Worm (Caenorhabditis elegans): ENCODE data around the gene F16B3.2.

Gene F16B3.2

ce11 chrV:1277926-1278325 lies 37.0 kb upstream of the F16B3.2 start:
- TF ChIP-seq jun-1 (tag; optimal IDR thresholded peaks at IDR 0.05) (no peak), aha-1 (tag) (peak; percentile 73), snpc-1.2 (GFP tag; IDR thresholded peaks at IDR 0.05) (no peak)

ce11 chrV:1278529-1278928 lies 36.4 kb upstream of the F16B3.2 start:
- no peak for TF ChIP-seq daf-8 (GFP tag; IDR thresholded peaks at IDR 0.05)
- no peak for TF ChIP-seq nhr-42 (GFP tag; IDR thresholded peaks at IDR 0.05)
- peak; percentile 68 for TF ChIP-seq mdt-29 (GFP tag; IDR thresholded peaks at IDR 0.05)
- no peak for TF ChIP-seq pha-4 (GFP tag; IDR thresholded peaks at IDR 0.05)
- no peak for TF ChIP-seq pha-4 (tag; optimal IDR thresholded peaks at IDR 0.05)
- no peak for TF ChIP-seq nhr-76 (tag; optimal IDR thresholded peaks at IDR 0.05)

- TF ChIP-seq T20F7.1 (GFP tag; optimal IDR thresholded peaks at IDR 0.05) (no peak), madf-5 (GFP tag; IDR thresholded peaks at IDR 0.05) (no peak), mdt-29 (GFP tag; IDR thresholded peaks at IDR 0.05) (no peak), ceh-28 (tag; optimal IDR thresholded peaks at IDR 0.05) (no peak), vab-7 (GFP tag; IDR thresholded peaks at IDR 0.05) (no peak), nhr-42 (GFP tag; IDR thresholded peaks at IDR 0.05) (no peak), R02D3.7 (tag; optimal IDR thresholded peaks at IDR 0.05) (no peak), cey-2 (tag; optimal IDR thresholded peaks at IDR 0.05; ENCODE audit: borderline replicate concordance, insufficient read depth) (no peak), ctbp-1 (GFP tag; IDR thresholded peaks at IDR 0.05) (no peak), nhr-28 (tag; optimal IDR thresholded peaks at IDR 0.05) (peak; percentile 34), nhr-10 (tag; optimal IDR thresholded peaks at IDR 0.05) (no peak), nhr-76 (tag; optimal IDR thresholded peaks at IDR 0.05) (no peak), mdl-1 (tag; optimal IDR thresholded peaks at IDR 0.05) (peak in 1 of 2 experiments; percentile 29), F26F4.8 (GFP tag; conservative IDR thresholded peaks at IDR 0.05) (no peak), saeg-2 (GFP tag; IDR thresholded peaks at IDR 0.05) (no peak), daf-8 (GFP tag; IDR thresholded peaks at IDR 0.05) (no peak), duxl-1 (tag; optimal IDR thresholded peaks at IDR 0.05; ENCODE audit: poor library complexity) (no peak), pha-4 (GFP tag; IDR thresholded peaks at IDR 0.05) (no peak), pha-4 (tag; optimal IDR thresholded peaks at IDR 0.05) (peak; percentile 27), lim-7 (GFP tag; IDR thresholded peaks at IDR 0.05) (no peak), nhr-25 (tag; optimal IDR thresholded peaks at IDR 0.05; ENCODE audit: borderline replicate concordance, insufficient read depth) (peak; percentile 14), tag-97 (GFP tag; IDR thresholded peaks at IDR 0.05) (no peak), snpc-1.2 (GFP tag; IDR thresholded peaks at IDR 0.05) (no peak), mxl-3 (GFP tag; optimal IDR thresholded peaks at IDR 0.05) (no peak), ztf-7 (tag; optimal IDR thresholded peaks at IDR 0.05) (no peak), ama-1 (optimal IDR thresholded peaks at IDR 0.05) (no peak), dmd-6 (GFP tag; IDR thresholded peaks at IDR 0.05) (peak; percentile 41; the same call in 1 of the 2 replicates), ceh-82 (tag; optimal IDR thresholded peaks at IDR 0.05) (no peak), egl-27 (tag; optimal IDR thresholded peaks at IDR 0.05) (no peak), dve-1 (tag; optimal IDR thresholded peaks at IDR 0.05; ENCODE audit: insufficient read depth) (no peak), nhr-237 (tag; optimal IDR thresholded peaks at IDR 0.05) (no peak), unc-130 (GFP tag; optimal IDR thresholded peaks at IDR 0.05) (no peak), php-3 (GFP tag; IDR thresholded peaks at IDR 0.05) (0 out of 2 replicates have a peak, but pooled peaks have one; percentile 30), skn-1 (tag; optimal IDR thresholded peaks at IDR 0.05) (no peak), lin-1 (GFP tag; IDR thresholded peaks at IDR 0.05) (no peak), nhr-111 (GFP tag; optimal IDR thresholded peaks at IDR 0.05) (no peak), ces-1 (GFP tag; optimal IDR thresholded peaks at IDR 0.05) (no peak), F37D6.2 (tag; optimal IDR thresholded peaks at IDR 0.05) (no peak), ceh-20 (GFP tag; IDR thresholded peaks at IDR 0.05) (no peak), nhr-41 (GFP tag; IDR thresholded peaks at IDR 0.05) (no peak), Y105C5A.15 (GFP tag; IDR thresholded peaks at IDR 0.05) (no peak), lin-38 (GFP tag; IDR thresholded peaks at IDR 0.05) (no peak), unc-62 (GFP tag; optimal IDR thresholded peaks at IDR 0.05 in 1 of 2) (no peak), unc-62 (tag; optimal IDR thresholded peaks at IDR 0.05) (no peak), zag-1 (tag; optimal IDR thresholded peaks at IDR 0.05) (no peak)
Measured at ce11 chrV:1285657-1286123, 29.2 kb upstream of the F16B3.2 start, which contains the start of gene tank-1. tank-1 (minus strand) TSS chrV:1285707.
